Worm (Caenorhabditis elegans) whole organism, L3 larva: ENCODE measurements around the gene srt-36.

ENCODE experiments used
- R02D3.7 ChIP-seq: fragments of 150-350 bp; optimal IDR thresholded peaks from 2 replicates; lab custom pipeline; 2014; ENCODE audit warnings: missing biosample characterization, missing genetic modification characterization
- ZK546.5 ChIP-seq: sonication (generic microtip); optimal IDR thresholded peaks from 2 replicates; lab custom pipeline; 2017; ENCODE audit warnings: missing biosample characterization, missing genetic modification characterization
- daf-12 ChIP-seq: fragments of 150-350 bp; optimal IDR thresholded peaks from 2 replicates; lab custom pipeline; 2014; ENCODE audit warnings: missing biosample characterization, missing genetic modification reagents, missing genetic modification characterization
- elt-3 ChIP-seq, 3 experiments: fragments of 150-350 bp in 1 of 3; sonication (generic microtip) in 2 of 3; optimal IDR thresholded peaks; 2 replicates in 2 of 3; 4 replicates in 1 of 3; lab custom pipeline; 2014 to 2017; ENCODE audit warnings: missing biosample characterization in 3 of 3, missing genetic modification characterization in 3 of 3
- zag-1 ChIP-seq: fragments of 150-350 bp; optimal IDR thresholded peaks from 2 replicates; lab custom pipeline; 2014; ENCODE audit warnings: missing biosample characterization, missing genetic modification characterization

DNA sequence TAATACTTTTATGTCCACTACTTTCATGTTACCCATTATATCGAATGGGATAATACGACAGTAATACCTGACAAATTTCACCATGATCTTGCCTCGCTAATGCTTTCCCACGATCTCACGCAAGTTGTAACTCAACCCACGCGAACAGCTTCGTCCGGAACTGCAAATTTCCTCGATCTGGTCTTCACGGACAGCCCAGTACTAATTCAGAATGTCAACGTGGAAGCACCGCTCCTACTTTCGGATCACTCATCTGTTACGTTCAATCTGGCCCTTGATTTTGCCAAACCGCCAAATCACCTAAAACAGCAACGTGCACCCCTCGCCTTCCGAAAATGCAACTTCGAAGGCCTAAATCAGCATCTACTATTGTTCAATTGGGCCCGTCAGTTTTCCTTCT, 5.3 kb upstream of the srt-36 start:
- TF ChIP-seq R02D3.7 (tag; lab: Kevin White, UChicago) (no peak), daf-12 (no peak), ZK546.5 (tag; lab: Kevin White, UChicago) (no peak), zag-1 (tag; lab: Kevin White, UChicago) (no peak), elt-3 (tag; optimal IDR thresholded peaks at IDR 0.05; lab: Kevin White, UChicago) (no peak)
